Fruit fly (Drosophila melanogaster) whole organism, prepupa: ENCODE results near the gene Jon65Aii.

Experiments used
- Blimp-1 ChIP-seq: fragments of 200-800 bp; sonication (Bioruptor generic); optimal IDR thresholded peaks from 3 replicates; lab custom pipeline; 2017; ENCODE audit warnings: missing biosample characterization, missing genetic modification characterization, mild to moderate bottlenecking, moderate library complexity, missing genetic modification reagents
- CG1621 ChIP-seq: fragments of 200-800 bp; sonication (Bioruptor generic); optimal IDR thresholded peaks from 3 replicates; lab custom pipeline; 2018; ENCODE audit warnings: missing biosample characterization, mild to moderate bottlenecking, missing genetic modification characterization
- CG6276 ChIP-seq: fragments of 200-800 bp; sonication (Bioruptor generic); optimal IDR thresholded peaks from 2 replicates; lab custom pipeline; 2017; ENCODE audit warnings: missing biosample characterization, mild to moderate bottlenecking, missing genetic modification characterization
- CG6792 ChIP-seq: fragments of 200-800 bp; sonication (Bioruptor generic); optimal IDR thresholded peaks from 3 replicates; lab custom pipeline; 2016; ENCODE audit warnings: missing biosample characterization, missing genetic modification characterization
- CG8119 ChIP-seq: fragments of 200-800 bp; sonication (Bioruptor generic); IDR thresholded peaks from 3 replicates; pipeline ENCODE4 v1.3.6; 2022; ENCODE audit warnings: missing biosample characterization, missing genetic modification characterization
- CG8632 ChIP-seq: fragments of 200-800 bp; sonication (Bioruptor generic); optimal IDR thresholded peaks from 3 replicates; lab custom pipeline; 2016; ENCODE audit warnings: missing biosample characterization, missing genetic modification characterization
- CG9139 ChIP-seq: fragments of 200-800 bp; sonication (Bioruptor generic); optimal IDR thresholded peaks from 3 replicates; lab custom pipeline; 2017; ENCODE audit warnings: missing biosample characterization, mild to moderate bottlenecking, missing genetic modification characterization
- Hr39 ChIP-seq: fragments of 200-800 bp; sonication (Bioruptor generic); optimal IDR thresholded peaks from 2 replicates; lab custom pipeline; 2016; ENCODE audit warnings: missing biosample characterization, missing genetic modification characterization
- esn ChIP-seq: fragments of 200-800 bp; sonication (Bioruptor generic); optimal IDR thresholded peaks from 2 replicates; lab custom pipeline; 2016; ENCODE audit warnings: missing biosample characterization, mild to moderate bottlenecking, missing genetic modification characterization, moderate library complexity

- TF ChIP-seq CG1621 (tag; lab: Kevin White, UChicago) (no peak), CG9139 (GFP tag; lab: Kevin White, UChicago) (no peak), CG6792 (GFP tag; lab: Kevin White, UChicago) (no peak), esn (GFP tag; lab: Kevin White, UChicago) (no peak), Hr39 (GFP tag; lab: Kevin White, UChicago) (no peak), CG6276 (GFP tag; lab: Kevin White, UChicago) (no peak), Blimp-1 (GFP tag; lab: Kevin White, UChicago) (no peak), CG8119 (no peak), CG8632 (GFP tag; lab: Kevin White, UChicago) (no peak)
These were observed 2.2 kb downstream of the Jon65Aii start, which contains the start of gene Jon65Ai for dm6 chr3L:6054343-6054742.
